Worm (Caenorhabditis elegans) whole organism, late embryonic: ENCODE measurements around the gene srlf-17.

Experiments used
- C08G9.2 ChIP-seq: sonication (generic microtip); optimal IDR thresholded peaks from 2 replicates; lab custom pipeline; 2016; ENCODE audit warnings: mild to moderate bottlenecking, missing genetic modification characterization, moderate library complexity, missing compliant biosample characterization
- C38D4.7 ChIP-seq: fragments of 200-800 bp; sonication (Bioruptor generic); optimal IDR thresholded peaks from 2 replicates; lab custom pipeline; 2018; ENCODE audit warnings: mild to moderate bottlenecking, missing genetic modification characterization, moderate library complexity, missing compliant biosample characterization
- F13H6.1 ChIP-seq: sonication (generic microtip); optimal IDR thresholded peaks from 2 replicates; lab custom pipeline; 2016; ENCODE audit warnings: missing genetic modification characterization, missing compliant biosample characterization
- K02D7.2 ChIP-seq: sonication (generic microtip); optimal IDR thresholded peaks from 2 replicates; lab custom pipeline; 2017; ENCODE audit warnings: mild to moderate bottlenecking, missing genetic modification characterization, missing compliant biosample characterization
- K09A11.1 ChIP-seq: sonication (generic microtip); optimal IDR thresholded peaks from 2 replicates; lab custom pipeline; 2017; ENCODE audit warnings: antibody characterized with exemption, mild to moderate bottlenecking, missing genetic modification characterization, missing compliant biosample characterization; ENCODE audit not compliant: insufficient read depth
- Y22D7AL.16 ChIP-seq: sonication (generic microtip); optimal IDR thresholded peaks from 2 replicates; lab custom pipeline; 2016; ENCODE audit warnings: missing genetic modification characterization, missing compliant biosample characterization
- ama-1 ChIP-seq: fragments of 150-350 bp; optimal IDR thresholded peaks from 2 replicates; lab custom pipeline; 2014
- ceh-14 ChIP-seq: sonication (generic microtip); optimal IDR thresholded peaks from 2 replicates; lab custom pipeline; 2016; ENCODE audit warnings: missing genotype, missing genetic modification characterization, missing compliant biosample characterization
- ceh-18 ChIP-seq: sonication (generic microtip); optimal IDR thresholded peaks from 2 replicates; lab custom pipeline; 2016; ENCODE audit warnings: missing genetic modification characterization, missing compliant biosample characterization
- ceh-2 ChIP-seq: sonication (generic microtip); optimal IDR thresholded peaks from 2 replicates; lab custom pipeline; 2016; ENCODE audit warnings: missing genotype, missing genetic modification characterization, missing compliant biosample characterization
- ceh-22 ChIP-seq: sonication (generic microtip); optimal IDR thresholded peaks from 2 replicates; lab custom pipeline; 2017; ENCODE audit warnings: missing biosample characterization, missing genetic modification characterization
- ceh-45 ChIP-seq: fragments of 200-800 bp; sonication (Bioruptor generic); IDR thresholded peaks from 2 replicates; pipeline ENCODE4 v1.3.6; 2022; ENCODE audit warnings: missing genetic modification reagents, missing genetic modification characterization, missing compliant biosample characterization
- ceh-48 ChIP-seq: sonication (generic microtip); optimal IDR thresholded peaks from 2 replicates; lab custom pipeline; 2016; ENCODE audit warnings: missing genetic modification characterization, inconsistent platforms, missing compliant biosample characterization
- ceh-6 ChIP-seq: fragments of 200-800 bp; sonication (Bioruptor generic); optimal IDR thresholded peaks from 2 replicates; lab custom pipeline; 2018; ENCODE audit warnings: mild to moderate bottlenecking, missing genetic modification characterization, missing compliant biosample characterization
- ceh-9 ChIP-seq: sonication (generic microtip); optimal IDR thresholded peaks from 2 replicates; lab custom pipeline; 2016; ENCODE audit warnings: mild to moderate bottlenecking, missing genetic modification characterization, inconsistent platforms, missing compliant biosample characterization
- che-1 ChIP-seq: sonication (generic microtip); optimal IDR thresholded peaks from 2 replicates; lab custom pipeline; 2016; ENCODE audit warnings: mild to moderate bottlenecking, missing genetic modification characterization, missing compliant biosample characterization
- elt-4 ChIP-seq: sonication (generic microtip); optimal IDR thresholded peaks from 2 replicates; lab custom pipeline; 2016; ENCODE audit warnings: missing genetic modification characterization, missing compliant biosample characterization
- eyg-1 ChIP-seq: sonication (generic microtip); optimal IDR thresholded peaks from 2 replicates; lab custom pipeline; 2016; ENCODE audit warnings: missing genotype, missing genetic modification characterization, missing compliant biosample characterization
- fax-1 ChIP-seq: sonication (generic microtip); optimal IDR thresholded peaks from 2 replicates; lab custom pipeline; 2016; ENCODE audit warnings: missing genotype, missing genetic modification characterization, missing compliant biosample characterization
- fkh-10 ChIP-seq: fragments of 150-350 bp; optimal IDR thresholded peaks from 2 replicates; lab custom pipeline; 2014; ENCODE audit warnings: missing biosample characterization, missing genetic modification reagents, missing genetic modification characterization
- hlh-30 ChIP-seq: sonication (generic microtip); optimal IDR thresholded peaks from 2 replicates; lab custom pipeline; 2017; ENCODE audit warnings: antibody characterized with exemption, missing genetic modification characterization, missing compliant biosample characterization; ENCODE audit not compliant: insufficient read depth
- hlh-6 ChIP-seq: sonication (generic microtip); optimal IDR thresholded peaks from 2 replicates; lab custom pipeline; 2016; ENCODE audit warnings: missing genotype, missing genetic modification characterization, missing compliant biosample characterization
- lin-11 ChIP-seq: fragments of 200-800 bp; sonication (Bioruptor generic); optimal IDR thresholded peaks from 2 replicates; lab custom pipeline; 2018; ENCODE audit warnings: mild to moderate bottlenecking, missing genetic modification characterization, missing compliant biosample characterization
- mec-3 ChIP-seq: sonication (generic microtip); optimal IDR thresholded peaks from 2 replicates; lab custom pipeline; 2016; ENCODE audit warnings: borderline replicate concordance, missing genetic modification characterization, missing compliant biosample characterization
- nfya-1 ChIP-seq: sonication (generic microtip); optimal IDR thresholded peaks from 2 replicates; lab custom pipeline; 2017; ENCODE audit warnings: missing genetic modification characterization, mild to moderate bottlenecking, missing compliant biosample characterization, antibody characterized with exemption, moderate library complexity
- nhr-11 ChIP-seq: fragments of 150-350 bp; optimal IDR thresholded peaks from 2 replicates; lab custom pipeline; 2014; ENCODE audit warnings: missing biosample characterization, missing genetic modification characterization
- npax-4 ChIP-seq: sonication (generic microtip); optimal IDR thresholded peaks from 2 replicates; lab custom pipeline; 2016; ENCODE audit warnings: missing genetic modification characterization, missing compliant biosample characterization
- pag-3 ChIP-seq: sonication (generic microtip); optimal IDR thresholded peaks from 2 replicates; lab custom pipeline; 2016; ENCODE audit warnings: missing compliant biosample characterization, missing genetic modification characterization, borderline replicate concordance
- pha-4 ChIP-seq: fragments of 150-350 bp; optimal IDR thresholded peaks from 2 replicates; lab custom pipeline; 2018; ENCODE audit warnings: missing biosample characterization, missing genetic modification reagents, missing genetic modification characterization
- sox-4 ChIP-seq: sonication (generic microtip); optimal IDR thresholded peaks from 2 replicates; lab custom pipeline; 2017; ENCODE audit warnings: mild to moderate bottlenecking, missing genetic modification characterization, inconsistent platforms, missing compliant biosample characterization
- tbx-7 ChIP-seq: sonication (generic microtip); optimal IDR thresholded peaks from 2 replicates; lab custom pipeline; 2016; ENCODE audit warnings: missing genotype, missing genetic modification characterization, missing compliant biosample characterization
- unc-42 ChIP-seq: sonication (generic microtip); optimal IDR thresholded peaks from 2 replicates; lab custom pipeline; 2016; ENCODE audit warnings: missing genotype, missing genetic modification characterization, missing compliant biosample characterization
- unc-55 ChIP-seq: sonication (generic microtip); optimal IDR thresholded peaks from 2 replicates; lab custom pipeline; 2017; ENCODE audit warnings: missing biosample characterization, missing genetic modification reagents, missing genetic modification characterization
- unc-86 ChIP-seq: sonication (generic microtip); optimal IDR thresholded peaks from 2 replicates; lab custom pipeline; 2016; ENCODE audit warnings: missing genetic modification characterization, missing compliant biosample characterization
- zip-5 ChIP-seq: sonication (generic microtip); optimal IDR thresholded peaks from 2 replicates; lab custom pipeline; 2016; ENCODE audit warnings: missing genetic modification characterization, missing compliant biosample characterization
- ztf-16 ChIP-seq: sonication (generic microtip); optimal IDR thresholded peaks from 2 replicates; lab custom pipeline; 2017; ENCODE audit warnings: missing genetic modification characterization, missing compliant biosample characterization

srlf-17 gene

ce11 chrIV:11110995-11111619, 8.6 kb upstream of the srlf-17 start, which contains the start of gene rps-5:
Gene rps-5 (minus strand): TSS chrIV:11111045.
- TF ChIP-seq C08G9.2 (tag; lab: Kevin White, UChicago), result no peak
- TF ChIP-seq ceh-48 (tag; lab: Kevin White, UChicago), result no peak
- TF ChIP-seq ztf-16, result no peak
- TF ChIP-seq ceh-9 (tag; lab: Kevin White, UChicago), result no peak
- TF ChIP-seq unc-55 (GFP tag; lab: Kevin White, UChicago), result peak; percentile 12
- TF ChIP-seq eyg-1 (tag; lab: Kevin White, UChicago), result no peak
- no peak for TF ChIP-seq hlh-30 (tag; lab: Kevin White, UChicago)
- TF ChIP-seq pag-3 (tag; lab: Kevin White, UChicago), result no peak
- TF ChIP-seq sox-4, result no peak
- no peak for TF ChIP-seq elt-4 (tag; lab: Kevin White, UChicago)
- TF ChIP-seq nfya-1 (tag; lab: Kevin White, UChicago), result peak; percentile 62
- TF ChIP-seq lin-11 (tag; lab: Kevin White, UChicago), result no peak
- TF ChIP-seq unc-86 (tag; lab: Kevin White, UChicago), result no peak
- TF ChIP-seq unc-42, result peak; percentile 72
- TF ChIP-seq ceh-2 (tag; lab: Kevin White, UChicago), result no peak
- no peak for TF ChIP-seq zip-5
- no peak for TF ChIP-seq F13H6.1
- TF ChIP-seq npax-4 (tag; lab: Kevin White, UChicago), result no peak

ce11 chrIV:11109771-11110170, 7.3 kb upstream of the srlf-17 start, which contains the start of gene pigk-1:
Gene pigk-1 (minus strand): TSS chrIV:11110018.
- no peak for TF ChIP-seq ztf-16
- no peak for TF ChIP-seq ceh-45 (GFP tag; lab: Robert Waterston, UW)
- no peak for TF ChIP-seq elt-4 (tag; lab: Kevin White, UChicago)
- no peak for TF ChIP-seq ama-1 (lab: Kevin White, UChicago)
- no peak for TF ChIP-seq ceh-6 (GFP tag; lab: Kevin White, UChicago)
- no peak for TF ChIP-seq ceh-18
- TF ChIP-seq K02D7.2 (tag; lab: Kevin White, UChicago), result no peak
- no peak for TF ChIP-seq pag-3 (tag; lab: Kevin White, UChicago)
- no peak for TF ChIP-seq ceh-22 (tag; lab: Kevin White, UChicago)
- TF ChIP-seq C38D4.7, result no peak
- TF ChIP-seq ceh-14 (tag; lab: Kevin White, UChicago), result no peak
- no peak for TF ChIP-seq pha-4 (tag; lab: Kevin White, UChicago)

DNA sequence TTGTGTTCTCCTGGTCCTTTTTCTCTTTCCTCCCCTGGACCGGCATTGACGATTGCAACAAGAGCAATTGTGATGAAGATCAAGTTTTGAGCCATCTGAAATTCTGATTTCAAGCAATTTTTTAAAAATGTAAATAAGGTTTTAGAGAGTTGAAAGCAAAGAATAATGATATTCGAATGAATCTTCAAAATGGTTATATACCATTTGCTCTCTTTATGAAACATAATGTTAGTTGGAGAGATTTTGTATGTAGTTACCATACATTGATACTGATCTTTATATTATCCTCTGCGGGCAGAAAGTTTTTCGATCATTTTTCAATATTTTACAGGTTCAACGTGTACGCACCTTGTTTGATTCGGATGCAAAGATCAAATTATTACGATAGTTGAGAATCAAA, 3.2 kb upstream of the srlf-17 start, which contains the start of gene srlf-24:
TSS of gene srlf-24 (minus strand) at position 101 of the 400 bp plus-strand sequence.
- TF ChIP-seq che-1 (tag; lab: Kevin White, UChicago), result no peak
- TF ChIP-seq Y22D7AL.16, result no peak
- no peak for TF ChIP-seq nhr-11
- no peak for TF ChIP-seq ceh-22 (tag; lab: Kevin White, UChicago)
- TF ChIP-seq fkh-10 (GFP tag; lab: Kevin White, UChicago), result no peak
- no peak for TF ChIP-seq nfya-1 (tag; lab: Kevin White, UChicago)
- TF ChIP-seq npax-4 (tag; lab: Kevin White, UChicago), result no peak
- no peak for TF ChIP-seq ceh-18
- TF ChIP-seq hlh-6 (tag; lab: Kevin White, UChicago), result no peak
- TF ChIP-seq K09A11.1 (tag; lab: Kevin White, UChicago), result no peak

DNA sequence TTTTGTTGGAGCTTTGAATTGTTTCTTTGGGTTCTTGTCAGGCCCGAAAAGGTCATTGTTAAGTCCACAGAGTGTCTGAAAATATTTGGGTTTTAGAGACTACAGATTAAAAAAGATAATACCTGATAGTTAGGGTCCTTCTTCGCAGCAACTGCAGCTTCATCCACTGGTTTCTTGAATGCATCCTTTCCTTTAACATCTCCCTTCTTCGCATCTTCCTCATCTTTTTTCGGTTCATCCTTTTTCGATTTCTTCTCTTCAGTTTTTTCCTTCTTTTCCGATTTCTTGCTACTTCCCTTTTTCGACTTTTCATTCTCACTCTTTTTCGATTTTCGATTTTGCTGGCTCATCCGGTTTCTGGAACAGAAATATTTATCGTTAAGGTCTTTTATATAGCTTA, 993 bp upstream of the srlf-17 start:
- no peak for TF ChIP-seq mec-3 (tag; lab: Kevin White, UChicago)
- no peak for TF ChIP-seq tbx-7 (tag; lab: Kevin White, UChicago)
- no peak for TF ChIP-seq fax-1
- peak; percentile 79 for TF ChIP-seq nhr-11
